Fruit fly (Drosophila melanogaster) whole organism, pupa: ENCODE measurements around the gene eIF5B.

Experiments
- CG10348 ChIP-seq: fragments of 200-800 bp; sonication (Bioruptor generic); IDR thresholded peaks from 2 replicates; pipeline ENCODE4 v1.3.6; 2022; ENCODE audit warnings: missing biosample characterization, missing genetic modification characterization
- CG12605 ChIP-seq: fragments of 200-800 bp; sonication (Bioruptor generic); IDR thresholded peaks from 2 replicates; pipeline ENCODE4 v1.3.6; 2022; ENCODE audit warnings: missing biosample characterization, missing genetic modification characterization
- CG14655 ChIP-seq: fragments of 200-800 bp; sonication (Bioruptor generic); optimal IDR thresholded peaks from 3 replicates; lab custom pipeline; 2017; ENCODE audit warnings: mild to moderate bottlenecking, missing biosample characterization, missing genetic modification reagents, missing genetic modification characterization
- CG8159 ChIP-seq: fragments of 200-800 bp; sonication (Bioruptor generic); optimal IDR thresholded peaks from 3 replicates; lab custom pipeline; 2018; ENCODE audit warnings: missing biosample characterization, mild to moderate bottlenecking, missing genetic modification characterization, moderate library complexity
- CG9948 ChIP-seq: fragments of 200-800 bp; sonication (Bioruptor generic); optimal IDR thresholded peaks from 2 replicates; lab custom pipeline; 2018; ENCODE audit warnings: missing biosample characterization, mild to moderate bottlenecking, missing genetic modification characterization, moderate library complexity
- rn ChIP-seq: fragments of 200-800 bp; sonication (Bioruptor generic); IDR thresholded peaks from 2 replicates; pipeline ENCODE4 v1.3.6; 2022; ENCODE audit warnings: missing biosample characterization, missing genetic modification characterization

dm6 chr3L:3423006-3423405 lies 37.8 kb downstream of the eIF5B start:
- no peak for TF ChIP-seq CG8159
- no peak for TF ChIP-seq CG14655 (GFP tag; lab: Kevin White, UChicago)
- TF ChIP-seq rn (GFP tag; lab: Robert Waterston, UW): no peak
- TF ChIP-seq CG9948 (tag; lab: Kevin White, UChicago): no peak
- TF ChIP-seq CG12605 (GFP tag; lab: Robert Waterston, UW): no peak
- TF ChIP-seq CG10348: no peak
